Worm (Caenorhabditis elegans) whole organism, L1 larva: ENCODE results near the gene Y55F3BR.1.

ENCODE experiments used
- C16A3.4 ChIP-seq: fragments of 150-350 bp; optimal IDR thresholded peaks from 2 replicates; lab custom pipeline; 2014; ENCODE audit warnings: missing biosample characterization, missing genetic modification characterization
- C34B4.2 ChIP-seq: sonication (generic microtip); optimal IDR thresholded peaks from 2 replicates; lab custom pipeline; 2017; ENCODE audit warnings: mild to moderate bottlenecking, missing genetic modification characterization, missing compliant biosample characterization
- F16B12.6 ChIP-seq: fragments of 150-350 bp; optimal IDR thresholded peaks from 2 replicates; lab custom pipeline; 2014; ENCODE audit warnings: missing biosample characterization, missing genetic modification characterization
- Y116A8C.19 ChIP-seq: sonication (generic microtip); optimal IDR thresholded peaks from 2 replicates; lab custom pipeline; 2016; ENCODE audit warnings: missing compliant biosample characterization, missing genetic modification characterization, borderline replicate concordance
- aha-1 ChIP-seq: fragments of 150-350 bp; optimal IDR thresholded peaks from 2 replicates; lab custom pipeline; 2014; ENCODE audit warnings: missing biosample characterization, missing genetic modification characterization
- alr-1 ChIP-seq: fragments of 200-800 bp; sonication (Bioruptor generic); optimal IDR thresholded peaks from 2 replicates; lab custom pipeline; 2018; ENCODE audit warnings: borderline replicate concordance, mild to moderate bottlenecking, missing genetic modification characterization, missing compliant biosample characterization
- aly-2 ChIP-seq: fragments of 150-350 bp; optimal IDR thresholded peaks from 2 replicates; lab custom pipeline; 2014; ENCODE audit warnings: missing biosample characterization, missing genetic modification characterization
- ama-1 ChIP-seq: fragments of 150-350 bp; optimal IDR thresholded peaks from 2 replicates; lab custom pipeline; 2014
- ceh-63 ChIP-seq: fragments of 200-800 bp; sonication (Bioruptor generic); optimal IDR thresholded peaks from 2 replicates; lab custom pipeline; 2018; ENCODE audit warnings: mild to moderate bottlenecking, missing genetic modification characterization, missing compliant biosample characterization
- ceh-82 ChIP-seq, 3 experiments: fragments of 150-350 bp in 1 of 3; sonication (generic microtip) in 2 of 3; optimal IDR thresholded peaks; 2 replicates each; lab custom pipeline; 2014 to 2017; ENCODE audit warnings: missing biosample characterization in 3 of 3, missing genetic modification characterization in 3 of 3
- ceh-90 ChIP-seq: sonication (generic microtip); optimal IDR thresholded peaks from 2 replicates; lab custom pipeline; 2016; ENCODE audit warnings: missing genetic modification characterization, missing compliant biosample characterization
- dsc-1 ChIP-seq: sonication (generic microtip); optimal IDR thresholded peaks from 2 replicates; lab custom pipeline; 2016; ENCODE audit warnings: mild to moderate bottlenecking, missing genetic modification characterization, missing compliant biosample characterization
- egl-27 ChIP-seq, 2 experiments: fragments of 150-350 bp in 1 of 2; sonication (generic microtip); optimal IDR thresholded peaks; 3 replicates each; lab custom pipeline; 2017 to 2018; ENCODE audit warnings: missing biosample characterization in 2 of 2, missing genetic modification characterization in 2 of 2, missing genetic modification reagents in 2 of 2
- elt-2 ChIP-seq: sonication (generic microtip); optimal IDR thresholded peaks from 2 replicates; lab custom pipeline; 2016; ENCODE audit warnings: missing genetic modification characterization, mild to moderate bottlenecking, inconsistent platforms, missing compliant biosample characterization, missing genetic modification reagents
- elt-3 ChIP-seq, 6 experiments: fragments of 150-350 bp in 1 of 6; sonication (generic microtip); optimal IDR thresholded peaks; 2 replicates each; lab custom pipeline; 2017 to 2018; ENCODE audit warnings: missing biosample characterization in 6 of 6, missing genetic modification characterization in 6 of 6, inconsistent platforms in 1 of 6
- fkh-10 ChIP-seq: sonication (generic microtip); optimal IDR thresholded peaks from 2 replicates; lab custom pipeline; 2017; ENCODE audit warnings: missing biosample characterization, missing genetic modification reagents, missing genetic modification characterization
- fkh-4 ChIP-seq: sonication (generic microtip); optimal IDR thresholded peaks from 2 replicates; lab custom pipeline; 2016; ENCODE audit warnings: missing compliant biosample characterization, missing genetic modification characterization, borderline replicate concordance
- fkh-8 ChIP-seq: sonication (generic microtip); optimal IDR thresholded peaks from 2 replicates; lab custom pipeline; 2016; ENCODE audit warnings: mild to moderate bottlenecking, missing genetic modification characterization, missing compliant biosample characterization
- fos-1 ChIP-seq: fragments of 150-350 bp; optimal IDR thresholded peaks from 2 replicates; lab custom pipeline; 2014; ENCODE audit warnings: missing biosample characterization, missing genetic modification characterization
- hlh-17 ChIP-seq: fragments of 200-800 bp; sonication (Bioruptor generic); optimal IDR thresholded peaks from 2 replicates; lab custom pipeline; 2018; ENCODE audit warnings: missing genetic modification characterization, mild to moderate bottlenecking, missing compliant biosample characterization, moderate library complexity, borderline replicate concordance
- hlh-4 ChIP-seq: sonication (generic microtip); optimal IDR thresholded peaks from 2 replicates; lab custom pipeline; 2016; ENCODE audit warnings: mild to moderate bottlenecking, missing genetic modification characterization, missing compliant biosample characterization
- hpl-2 ChIP-seq: fragments of 150-350 bp; optimal IDR thresholded peaks from 2 replicates; lab custom pipeline; 2014; ENCODE audit warnings: missing biosample characterization, missing genetic modification reagents, missing genetic modification characterization
- irx-1 ChIP-seq: sonication (generic microtip); optimal IDR thresholded peaks from 2 replicates; lab custom pipeline; 2016; ENCODE audit warnings: missing genetic modification characterization, missing compliant biosample characterization
- isw-1 ChIP-seq: fragments of 200-800 bp; sonication (Bioruptor generic); IDR thresholded peaks from 2 replicates; pipeline ENCODE4 v1.3.6; 2022; ENCODE audit warnings: missing genetic modification characterization, missing compliant biosample characterization
- lin-13 ChIP-seq: fragments of 150-350 bp; optimal IDR thresholded peaks from 2 replicates; lab custom pipeline; 2014; ENCODE audit warnings: missing biosample characterization, missing genetic modification reagents, missing genetic modification characterization
- lin-15B ChIP-seq: fragments of 150-350 bp; sonication (generic microtip); optimal IDR thresholded peaks from 3 replicates; lab custom pipeline; 2014; ENCODE audit warnings: missing biosample characterization, missing genetic modification characterization
- lin-39 ChIP-seq: fragments of 150-350 bp; optimal IDR thresholded peaks from 2 replicates; lab custom pipeline; 2014; ENCODE audit warnings: missing biosample characterization, missing genetic modification reagents, missing genetic modification characterization
- lsy-2 ChIP-seq, 2 experiments: fragments of 150-350 bp; optimal IDR thresholded peaks; 2 replicates each; lab custom pipeline; 2014; ENCODE audit warnings: missing biosample characterization in 2 of 2, missing genetic modification characterization in 2 of 2
- mdl-1 ChIP-seq, 2 experiments: fragments of 150-350 bp; optimal IDR thresholded peaks; 2 replicates each; lab custom pipeline; 2014 to 2017; ENCODE audit warnings: missing biosample characterization in 2 of 2, missing genetic modification characterization in 2 of 2, inconsistent platforms in 1 of 2
- nhr-11 ChIP-seq: fragments of 150-350 bp; optimal IDR thresholded peaks from 2 replicates; lab custom pipeline; 2014; ENCODE audit warnings: missing biosample characterization, missing genetic modification characterization
- nhr-20 ChIP-seq: sonication (generic microtip); optimal IDR thresholded peaks from 2 replicates; lab custom pipeline; 2016; ENCODE audit warnings: mild to moderate bottlenecking, missing genetic modification characterization, missing compliant biosample characterization
- nhr-237 ChIP-seq: fragments of 150-350 bp; optimal IDR thresholded peaks from 2 replicates; lab custom pipeline; 2014; ENCODE audit warnings: missing biosample characterization, missing genetic modification characterization
- nhr-47 ChIP-seq: sonication (generic microtip); optimal IDR thresholded peaks from 2 replicates; lab custom pipeline; 2016; ENCODE audit warnings: mild to moderate bottlenecking, missing genetic modification characterization, moderate library complexity, missing compliant biosample characterization
- nhr-84 ChIP-seq: sonication (generic microtip); optimal IDR thresholded peaks from 2 replicates; lab custom pipeline; 2017; ENCODE audit warnings: missing biosample characterization, missing genetic modification characterization
- pax-3 ChIP-seq: fragments of 200-800 bp; sonication (Bioruptor generic); optimal IDR thresholded peaks from 2 replicates; lab custom pipeline; 2018; ENCODE audit warnings: mild to moderate bottlenecking, missing genetic modification characterization, moderate library complexity, missing compliant biosample characterization
- rnt-1 ChIP-seq: sonication (generic microtip); optimal IDR thresholded peaks from 2 replicates; lab custom pipeline; 2016; ENCODE audit warnings: mild to moderate bottlenecking, missing genetic modification characterization, moderate library complexity, missing compliant biosample characterization
- skn-1 ChIP-seq: fragments of 150-350 bp; optimal IDR thresholded peaks from 2 replicates; lab custom pipeline; 2014; ENCODE audit warnings: missing biosample characterization, missing genetic modification characterization
- snpc-4 ChIP-seq: fragments of 150-350 bp; optimal IDR thresholded peaks from 2 replicates; lab custom pipeline; 2014; ENCODE audit warnings: missing biosample characterization, missing genetic modification characterization
- snu-23 ChIP-seq: sonication (generic microtip); optimal IDR thresholded peaks from 2 replicates; lab custom pipeline; 2016; ENCODE audit warnings: missing genetic modification characterization, missing compliant biosample characterization
- sox-4 ChIP-seq: sonication (generic microtip); optimal IDR thresholded peaks from 2 replicates; lab custom pipeline; 2016; ENCODE audit warnings: missing genetic modification characterization, missing compliant biosample characterization
- sup-37 ChIP-seq: fragments of 200-800 bp; sonication (Bioruptor generic); optimal IDR thresholded peaks from 2 replicates; lab custom pipeline; 2018; ENCODE audit warnings: mild to moderate bottlenecking, missing genetic modification characterization, missing compliant biosample characterization
- swsn-7 ChIP-seq: sonication (generic microtip); optimal IDR thresholded peaks from 2 replicates; lab custom pipeline; 2016; ENCODE audit warnings: missing genetic modification characterization, missing compliant biosample characterization
- tbx-2 ChIP-seq: sonication (generic microtip); optimal IDR thresholded peaks from 2 replicates; lab custom pipeline; 2016; ENCODE audit warnings: missing genetic modification characterization, missing compliant biosample characterization
- tlp-1 ChIP-seq: fragments of 150-350 bp; optimal IDR thresholded peaks from 2 replicates; lab custom pipeline; 2014; ENCODE audit warnings: missing biosample characterization, missing genetic modification characterization
- unc-130 ChIP-seq: fragments of 150-350 bp; optimal IDR thresholded peaks from 2 replicates; lab custom pipeline; 2017; ENCODE audit warnings: missing biosample characterization, missing genetic modification characterization, inconsistent platforms
- unc-86 ChIP-seq: sonication (generic microtip); optimal IDR thresholded peaks from 2 replicates; lab custom pipeline; 2016; ENCODE audit warnings: missing genetic modification characterization, missing compliant biosample characterization
- unc-98 ChIP-seq: fragments of 200-800 bp; sonication (Bioruptor generic); IDR thresholded peaks from 2 replicates; pipeline ENCODE4 v1.3.6; 2022; ENCODE audit warnings: missing genetic modification characterization, missing compliant biosample characterization
- zip-4 ChIP-seq: fragments of 200-800 bp; sonication (Bioruptor generic); optimal IDR thresholded peaks from 2 replicates; lab custom pipeline; 2018; ENCODE audit warnings: mild to moderate bottlenecking, missing genetic modification characterization, moderate library complexity, missing compliant biosample characterization
- ztf-4 ChIP-seq: fragments of 150-350 bp; optimal IDR thresholded peaks from 2 replicates; lab custom pipeline; 2014; ENCODE audit warnings: missing biosample characterization, missing genetic modification characterization

The Y55F3BR.1 gene

ce11 chrIV:917640-918039, 43.0 kb downstream of the Y55F3BR.1 start:
- TF ChIP-seq snpc-4 (tag; lab: Kevin White, UChicago) (no peak), alr-1 (tag; lab: Kevin White, UChicago) (no peak), nhr-11 (tag; lab: Kevin White, UChicago) (no peak), sox-4 (tag; lab: Kevin White, UChicago) (no peak), unc-86 (tag; lab: Kevin White, UChicago) (no peak), nhr-20 (tag; lab: Kevin White, UChicago) (no peak)

- TF ChIP-seq tlp-1 (tag; lab: Kevin White, UChicago) (no peak), hlh-4 (tag; lab: Kevin White, UChicago) (no peak), elt-3 (tag; optimal IDR thresholded peaks at IDR 0.05; lab: Kevin White, UChicago) (no peak), C16A3.4 (no peak), nhr-84 (tag; lab: Kevin White, UChicago) (no peak), lin-39 (no peak), skn-1 (no peak), hlh-17 (no peak), nhr-47 (tag; lab: Kevin White, UChicago) (no peak), ztf-4 (tag; lab: Kevin White, UChicago) (no peak), F16B12.6 (tag; lab: Kevin White, UChicago) (no peak), egl-27 (tag; optimal IDR thresholded peaks at IDR 0.05; lab: Kevin White, UChicago) (no peak), lsy-2 (tag; optimal IDR thresholded peaks at IDR 0.05; lab: Kevin White, UChicago) (no peak), unc-98 (GFP tag; lab: Robert Waterston, UW) (no peak), aha-1 (tag; lab: Kevin White, UChicago) (no peak), irx-1 (tag; lab: Kevin White, UChicago) (no peak), nhr-237 (tag; lab: Kevin White, UChicago) (no peak), lin-13 (no peak), lin-15B (no peak)
These were observed 45.1 kb downstream of the Y55F3BR.1 start, which contains the start of gene F58H7.5 for ce11 chrIV:919690-920089. Gene F58H7.5 (plus strand): TSS chrIV:919990.

- TF ChIP-seq C16A3.4, result no peak
- peak; percentile 16 for TF ChIP-seq fkh-4 (tag; lab: Kevin White, UChicago)
- no peak for TF ChIP-seq elt-2 (tag; lab: Kevin White, UChicago)
- no peak for TF ChIP-seq ama-1 (lab: Kevin White, UChicago)
- no peak for TF ChIP-seq ceh-63 (GFP tag; lab: Kevin White, UChicago)
- TF ChIP-seq dsc-1 (tag; lab: Kevin White, UChicago), result peak; percentile 94
- TF ChIP-seq hpl-2 (GFP tag; lab: Kevin White, UChicago), result no peak
- no peak for TF ChIP-seq Y116A8C.19
- TF ChIP-seq tbx-2 (tag; lab: Kevin White, UChicago), result no peak
- TF ChIP-seq tlp-1 (tag; lab: Kevin White, UChicago), result no peak
- TF ChIP-seq C34B4.2 (tag; lab: Kevin White, UChicago), result no peak
- TF ChIP-seq ceh-82 (tag; optimal IDR thresholded peaks at IDR 0.05; lab: Kevin White, UChicago), result no peak
- TF ChIP-seq elt-3 (tag; optimal IDR thresholded peaks at IDR 0.05; lab: Kevin White, UChicago), result no peak
- no peak for TF ChIP-seq unc-130 (tag; lab: Kevin White, UChicago)
- peak; percentile 49 for TF ChIP-seq pax-3
- no peak for TF ChIP-seq rnt-1 (tag; lab: Kevin White, UChicago)
- no peak for TF ChIP-seq unc-86 (tag; lab: Kevin White, UChicago)
- peak; percentile 7 for TF ChIP-seq sox-4 (tag; lab: Kevin White, UChicago)
- TF ChIP-seq fkh-8 (tag; lab: Kevin White, UChicago), result peak; percentile 74
- TF ChIP-seq sup-37 (GFP tag; lab: Kevin White, UChicago), result no peak
- no peak for TF ChIP-seq fkh-10 (GFP tag; lab: Kevin White, UChicago)
- TF ChIP-seq swsn-7, result no peak
- TF ChIP-seq mdl-1 (tag; optimal IDR thresholded peaks at IDR 0.05; lab: Kevin White, UChicago), result no peak
- TF ChIP-seq unc-98 (GFP tag; lab: Robert Waterston, UW), result no peak
- no peak for TF ChIP-seq aly-2 (tag; lab: Kevin White, UChicago)
- no peak for TF ChIP-seq aha-1 (tag; lab: Kevin White, UChicago)
- TF ChIP-seq fos-1, result no peak
- no peak for TF ChIP-seq lin-39
- peak; percentile 49 for TF ChIP-seq nhr-47 (tag; lab: Kevin White, UChicago)
- no peak for TF ChIP-seq snu-23 (GFP tag; lab: Kevin White, UChicago)
- TF ChIP-seq ceh-90, result no peak
- TF ChIP-seq isw-1 (GFP tag; lab: Robert Waterston, UW), result no peak
- no peak for TF ChIP-seq snpc-4 (tag; lab: Kevin White, UChicago)
- no peak for TF ChIP-seq zip-4 (GFP tag; lab: Kevin White, UChicago)
These were observed 49.8 kb downstream of the Y55F3BR.1 start, which contains the start of gene lgc-30 for ce11 chrIV:924323-924932. Gene lgc-30 (plus strand): TSS chrIV:924882.
